Fruit fly (Drosophila melanogaster) whole organism, embryonic: ENCODE data around the gene CG34049.

Source experiments
- CG16779 ChIP-seq: fragments of 200-800 bp; sonication (Bioruptor generic); IDR thresholded peaks from 2 replicates; pipeline ENCODE4 v1.3.6; 2022; ENCODE audit warnings: missing biosample characterization, missing genetic modification characterization
- CG4282 ChIP-seq: fragments of 200-800 bp; sonication (Bioruptor generic); optimal IDR thresholded peaks from 2 replicates; lab custom pipeline; 2016; ENCODE audit warnings: missing biosample characterization, missing genetic modification characterization
- CG6683 ChIP-seq: fragments of 200-800 bp; sonication (Bioruptor generic); optimal IDR thresholded peaks from 2 replicates; lab custom pipeline; 2017; ENCODE audit warnings: missing biosample characterization, mild to moderate bottlenecking, missing genetic modification characterization, missing genetic modification reagents
- Dad ChIP-seq: fragments of 200-800 bp; sonication (Bioruptor generic); optimal IDR thresholded peaks from 3 replicates; lab custom pipeline; 2016; ENCODE audit warnings: missing biosample characterization, missing genetic modification characterization
- Fer1 ChIP-seq: fragments of 200-800 bp; sonication (Bioruptor generic); optimal IDR thresholded peaks from 2 replicates; lab custom pipeline; 2017; ENCODE audit warnings: missing biosample characterization, mild to moderate bottlenecking, missing genetic modification characterization
- NC2β ChIP-seq: fragments of 200-800 bp; sonication (Bioruptor generic); optimal IDR thresholded peaks from 2 replicates; lab custom pipeline; 2016; ENCODE audit warnings: missing biosample characterization, missing genetic modification characterization
- Spps ChIP-seq: fragments of 200-800 bp; sonication (Bioruptor generic); optimal IDR thresholded peaks from 2 replicates; lab custom pipeline; 2018; ENCODE audit warnings: missing biosample characterization, mild to moderate bottlenecking, missing genetic modification characterization
- chm ChIP-seq: fragments of 200-800 bp; sonication (Bioruptor generic); IDR thresholded peaks from 2 replicates; pipeline ENCODE4 v1.3.6; 2022; ENCODE audit warnings: missing biosample characterization, missing genetic modification characterization
- gcm2 ChIP-seq: fragments of 200-800 bp; sonication (Bioruptor generic); optimal IDR thresholded peaks from 2 replicates; lab custom pipeline; 2016; ENCODE audit warnings: missing biosample characterization, missing genetic modification characterization

DNA sequence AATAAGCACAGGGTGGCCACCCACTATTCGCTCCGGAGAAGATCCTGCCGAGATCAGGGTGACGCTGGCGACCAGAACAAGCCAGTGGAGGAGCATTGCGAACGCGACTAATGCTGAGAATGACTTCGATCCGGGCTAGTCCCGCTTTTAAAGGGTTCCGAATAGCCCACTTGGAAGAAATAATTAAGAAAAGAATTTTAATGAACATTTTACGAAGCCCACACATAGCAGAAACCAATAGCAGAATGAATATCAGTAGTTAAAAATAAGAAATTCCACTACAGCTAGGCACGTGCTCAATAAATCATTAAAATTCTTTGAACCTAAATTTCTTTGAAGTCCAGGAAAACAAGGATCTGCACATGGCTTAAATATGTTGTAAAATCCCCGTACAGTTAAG, 13.9 kb downstream of the CG34049 start, which contains the start of gene Ser12:
- TF ChIP-seq NC2β (GFP tag; lab: Kevin White, UChicago) (no peak), CG16779 (no peak), Spps (tag; lab: Kevin White, UChicago) (no peak), CG6683 (no peak), Fer1 (GFP tag; lab: Kevin White, UChicago) (no peak), chm (GFP tag; lab: Robert Waterston, UW) (no peak), CG4282 (GFP tag; lab: Kevin White, UChicago) (no peak), gcm2 (GFP tag; lab: Kevin White, UChicago) (no peak), Dad (GFP tag; lab: Kevin White, UChicago) (no peak)
